Fruit fly (Drosophila melanogaster) whole organism, embryonic: Measurements from ENCODE around the gene CG12990.
A peak's percentile ranks its signal among the peaks of the same experiment; 100 is the strongest.

Experiments
- Awh ChIP-seq: fragments of 200-800 bp; sonication (Bioruptor generic); IDR thresholded peaks from 2 replicates; pipeline ENCODE4, ENCODE4 v1.3.6; 2022; ENCODE audit warnings: missing biosample characterization, missing genetic modification characterization
- Bgb ChIP-seq: fragments of 200-800 bp; sonication (Bioruptor generic); IDR thresholded peaks from 2 replicates; pipeline ENCODE4 v1.3.6; 2022; ENCODE audit warnings: missing biosample characterization, missing genetic modification characterization; ENCODE audit not compliant: partially characterized antibody
- CG10274 ChIP-seq: fragments of 200-800 bp; sonication (Bioruptor generic); optimal IDR thresholded peaks from 3 replicates; lab custom pipeline; 2017; ENCODE audit warnings: missing biosample characterization, mild to moderate bottlenecking, missing genetic modification characterization
- CG10543 ChIP-seq: fragments of 200-800 bp; sonication (Bioruptor generic); optimal IDR thresholded peaks from 3 replicates; lab custom pipeline; 2017; ENCODE audit warnings: missing biosample characterization, mild to moderate bottlenecking, missing genetic modification characterization, moderate library complexity
- CG10565 ChIP-seq: fragments of 200-800 bp; sonication (Bioruptor generic); optimal IDR thresholded peaks from 3 replicates; lab custom pipeline; 2016; ENCODE audit warnings: missing biosample characterization, mild to moderate bottlenecking, missing genetic modification characterization
- CG13296 ChIP-seq: fragments of 200-800 bp; sonication (Bioruptor generic); optimal IDR thresholded peaks from 3 replicates; lab custom pipeline; 2018; ENCODE audit warnings: missing biosample characterization, mild to moderate bottlenecking, missing genetic modification characterization
- CG14965 ChIP-seq: fragments of 200-800 bp; sonication (Bioruptor generic); optimal IDR thresholded peaks from 2 replicates; lab custom pipeline; 2016; ENCODE audit warnings: missing biosample characterization, missing genetic modification characterization, borderline replicate concordance
- CG15073 ChIP-seq: fragments of 200-800 bp; sonication (Bioruptor generic); optimal IDR thresholded peaks from 2 replicates; lab custom pipeline; 2016; ENCODE audit warnings: missing biosample characterization, missing genetic modification characterization
- CG16815 ChIP-seq: fragments of 200-800 bp; sonication (Bioruptor generic); optimal IDR thresholded peaks from 3 replicates; lab custom pipeline; 2017; ENCODE audit warnings: missing biosample characterization, mild to moderate bottlenecking, missing genetic modification characterization
- CG17385 ChIP-seq: fragments of 200-800 bp; sonication (Bioruptor generic); optimal IDR thresholded peaks from 3 replicates; lab custom pipeline; 2018; ENCODE audit warnings: missing biosample characterization, mild to moderate bottlenecking, missing genetic modification characterization
- CG18011 ChIP-seq: fragments of 200-800 bp; sonication (Bioruptor generic); optimal IDR thresholded peaks from 2 replicates; lab custom pipeline; 2017; ENCODE audit warnings: missing biosample characterization, missing genetic modification characterization, mild to moderate bottlenecking, moderate library complexity, missing genotype
- CG2129 ChIP-seq: fragments of 200-800 bp; sonication (Bioruptor generic); IDR thresholded peaks from 2 replicates; pipeline ENCODE4 v1.3.6; 2022; ENCODE audit warnings: missing biosample characterization, missing genetic modification characterization; ENCODE audit not compliant: partially characterized antibody
- CG3163 ChIP-seq: fragments of 200-800 bp; sonication (Bioruptor generic); optimal IDR thresholded peaks from 3 replicates; lab custom pipeline; 2016; ENCODE audit warnings: missing biosample characterization, missing genetic modification characterization
- CG32532 ChIP-seq: fragments of 200-800 bp; sonication (Bioruptor generic); IDR thresholded peaks from 2 replicates; pipeline ENCODE4 v1.3.6; 2022; ENCODE audit warnings: missing biosample characterization, missing genetic modification characterization
- CG8944 ChIP-seq: fragments of 200-800 bp; sonication (Bioruptor generic); optimal IDR thresholded peaks from 3 replicates; lab custom pipeline; 2016; ENCODE audit warnings: missing biosample characterization, missing genetic modification characterization
- CG9817 ChIP-seq: fragments of 200-800 bp; sonication (Bioruptor generic); optimal IDR thresholded peaks from 2 replicates; lab custom pipeline; 2018; ENCODE audit warnings: missing biosample characterization, mild to moderate bottlenecking, missing genetic modification characterization, moderate library complexity
- CHES-1-like ChIP-seq: fragments of 200-800 bp; sonication (Bioruptor generic); optimal IDR thresholded peaks from 2 replicates; lab custom pipeline; 2016; ENCODE audit warnings: missing biosample characterization, missing genetic modification characterization
- Camta ChIP-seq: fragments of 200-800 bp; sonication (Bioruptor generic); optimal IDR thresholded peaks from 2 replicates; lab custom pipeline; 2016; ENCODE audit warnings: missing biosample characterization, missing genetic modification characterization
- E2f1 ChIP-seq: fragments of 200-800 bp; sonication (Bioruptor generic); IDR thresholded peaks from 2 replicates; pipeline ENCODE4 v1.3.6; 2022; ENCODE audit warnings: missing biosample characterization, missing genetic modification characterization
- Eip74EF ChIP-seq, 2 experiments: fragments of 200-800 bp in 1 of 2; fragments of >200 bp in 1 of 2; sonication (Bioruptor generic) in 1 of 2; optimal IDR thresholded peaks; 2 replicates each; lab custom pipeline; 2017 to 2019; ENCODE audit warnings: missing biosample characterization in 2 of 2, missing genetic modification characterization in 2 of 2, mild to moderate bottlenecking in 1 of 2, moderate library complexity in 1 of 2
- Ets65A ChIP-seq: fragments of 200-800 bp; sonication (Bioruptor generic); peaks from one replicate; lab custom pipeline; 2016; ENCODE audit warnings: missing biosample characterization, missing genetic modification characterization
- HLH54F ChIP-seq: fragments of 200-800 bp; sonication (Bioruptor generic); optimal IDR thresholded peaks from 3 replicates; lab custom pipeline; 2016; ENCODE audit warnings: missing biosample characterization, missing genetic modification characterization
- Hr3 ChIP-seq: fragments of 200-800 bp; sonication (Bioruptor generic); optimal IDR thresholded peaks from 3 replicates; lab custom pipeline; 2016; ENCODE audit warnings: missing biosample characterization, missing genetic modification characterization
- Hsf ChIP-seq: fragments of 200-800 bp; sonication (Bioruptor generic); optimal IDR thresholded peaks from 3 replicates; lab custom pipeline; 2016; ENCODE audit warnings: missing biosample characterization, missing genetic modification characterization
- Opbp ChIP-seq: fragments of 200-800 bp; sonication (Bioruptor generic); IDR thresholded peaks from 3 replicates; pipeline ENCODE4 v1.3.6; 2022; ENCODE audit warnings: missing biosample characterization, missing genetic modification characterization; ENCODE audit not compliant: partially characterized antibody
- Six4 ChIP-seq: fragments of 200-800 bp; sonication (Bioruptor generic); optimal IDR thresholded peaks from 2 replicates; lab custom pipeline; 2016; ENCODE audit warnings: missing biosample characterization, missing genetic modification characterization
- Spps ChIP-seq: fragments of 200-800 bp; sonication (Bioruptor generic); optimal IDR thresholded peaks from 2 replicates; lab custom pipeline; 2018; ENCODE audit warnings: missing biosample characterization, mild to moderate bottlenecking, missing genetic modification characterization
- chn ChIP-seq: fragments of 200-800 bp; sonication (Bioruptor generic); optimal IDR thresholded peaks from 2 replicates; lab custom pipeline; 2016; ENCODE audit warnings: missing biosample characterization, missing genetic modification characterization
- disco-r ChIP-seq: fragments of 200-800 bp; sonication (Bioruptor generic); optimal IDR thresholded peaks from 2 replicates; lab custom pipeline; 2016; ENCODE audit warnings: missing biosample characterization, missing genetic modification characterization
- gsb-n ChIP-seq: fragments of 200-800 bp; sonication (Bioruptor generic); optimal IDR thresholded peaks from 3 replicates; lab custom pipeline; 2018; ENCODE audit warnings: missing biosample characterization, mild to moderate bottlenecking, missing genetic modification characterization
- lola ChIP-seq, 3 experiments: fragments of >200 bp in 2 of 3; fragments of 200-800 bp in 1 of 3; sonication (Bioruptor generic) in 1 of 3; optimal IDR thresholded peaks; 2 replicates each; lab custom pipeline; 2017 to 2019; ENCODE audit warnings: missing biosample characterization in 3 of 3, missing genetic modification characterization in 3 of 3, mild to moderate bottlenecking in 1 of 3, moderate library complexity in 1 of 3
- mld ChIP-seq: fragments of 200-800 bp; sonication (Bioruptor generic); IDR thresholded peaks from 3 replicates; pipeline ENCODE4 v1.3.6; 2022; ENCODE audit warnings: missing biosample characterization, missing genetic modification characterization; ENCODE audit not compliant: partially characterized antibody
- p53 ChIP-seq: fragments of 200-800 bp; sonication (Bioruptor generic); optimal IDR thresholded peaks from 2 replicates; lab custom pipeline; 2016; ENCODE audit warnings: missing biosample characterization, missing genetic modification characterization
- pan ChIP-seq, 4 experiments: fragments of >200 bp in 3 of 4; fragments of 200-800 bp in 1 of 4; sonication (Bioruptor generic) in 1 of 4; optimal IDR thresholded peaks in 3 of 4; IDR thresholded peaks in 1 of 4; 2 replicates each; pipeline versions ENCODE4 v1.3.6 to Lab custom; 2017 to 2022; ENCODE audit warnings: missing biosample characterization in 2 of 4, missing genetic modification characterization in 2 of 4, mixed read lengths in 1 of 4
- pb ChIP-seq: fragments of 200-800 bp; sonication (Bioruptor generic); optimal IDR thresholded peaks from 3 replicates; lab custom pipeline; 2016; ENCODE audit warnings: missing biosample characterization, missing genetic modification characterization
- peb ChIP-seq: fragments of 200-800 bp; sonication (Bioruptor generic); IDR thresholded peaks from 2 replicates; pipeline ENCODE4 v1.3.6; 2022; ENCODE audit warnings: missing biosample characterization, missing genetic modification characterization
- pfk ChIP-seq: fragments of 200-800 bp; sonication (Bioruptor generic); optimal IDR thresholded peaks from 2 replicates; lab custom pipeline; 2018; ENCODE audit warnings: missing biosample characterization, mild to moderate bottlenecking, missing genetic modification characterization, moderate library complexity
- phol ChIP-seq: fragments of 200-800 bp; sonication (Bioruptor generic); optimal IDR thresholded peaks from 3 replicates; lab custom pipeline; 2018; ENCODE audit warnings: missing biosample characterization, mild to moderate bottlenecking, missing genetic modification characterization, moderate library complexity
- prd ChIP-seq, 3 experiments: fragments of >200 bp in 2 of 3; fragments of 200-800 bp in 1 of 3; sonication (Bioruptor generic) in 1 of 3; optimal IDR thresholded peaks in 2 of 3; IDR thresholded peaks in 1 of 3; 2 replicates in 2 of 3; 3 replicates in 1 of 3; pipeline versions ENCODE4 v1.3.6 to Lab custom; 2017 to 2022; ENCODE audit warnings: missing biosample characterization in 1 of 3, missing genetic modification characterization in 1 of 3
- psq ChIP-seq: fragments of 200-800 bp; sonication (Bioruptor generic); optimal IDR thresholded peaks from 2 replicates; lab custom pipeline; 2017; ENCODE audit warnings: missing biosample characterization, missing genetic modification characterization
- sens-2 ChIP-seq: fragments of 200-800 bp; sonication (Bioruptor generic); IDR thresholded peaks from 2 replicates; pipeline ENCODE4 v1.3.6; 2022; ENCODE audit warnings: missing biosample characterization, missing genetic modification characterization
- tna ChIP-seq: fragments of 200-800 bp; sonication (Bioruptor generic); IDR thresholded peaks from 2 replicates; pipeline ENCODE4 v1.3.6; 2022; ENCODE audit warnings: missing biosample characterization, missing genetic modification characterization; ENCODE audit not compliant: partially characterized antibody
- trem ChIP-seq: fragments of 200-800 bp; optimal IDR thresholded peaks from 3 replicates; lab custom pipeline; 2019; ENCODE audit warnings: missing biosample characterization, mild to moderate bottlenecking, missing genetic modification characterization, moderate library complexity
- ttk ChIP-seq: fragments of 200-800 bp; sonication (Bioruptor generic); IDR thresholded peaks from 2 replicates; pipeline ENCODE4 v2.1.2; 2022; ENCODE audit warnings: missing biosample characterization, missing genetic modification characterization
- twi ChIP-seq: fragments of 200-800 bp; optimal IDR thresholded peaks from 2 replicates; lab custom pipeline; 2019; ENCODE audit warnings: missing biosample characterization, mild to moderate bottlenecking, missing genetic modification characterization, moderate library complexity
- vnd ChIP-seq: fragments of 200-800 bp; sonication (Bioruptor generic); IDR thresholded peaks from 3 replicates; pipeline ENCODE4 v1.3.6; 2022; ENCODE audit warnings: missing biosample characterization, missing genetic modification characterization; ENCODE audit not compliant: partially characterized antibody
- yki ChIP-seq: fragments of >200 bp; optimal IDR thresholded peaks from 3 replicates; lab custom pipeline; 2018

The CG12990 gene

dm6 chrX:17709546-17710272 is 38.0 kb upstream of the CG12990 start, which contains the start of the genes CG8173 and raskol (continued):
- TF ChIP-seq prd (optimal IDR thresholded peaks at IDR 0.05; lab: Kevin White, UChicago) = no peak
- no peak for TF ChIP-seq prd (GFP tag; IDR thresholded peaks at IDR 0.05; lab: Robert Waterston, UW)
- no peak for TF ChIP-seq yki
- peak; percentile 58; the same call in 1 of the 2 replicates for TF ChIP-seq Bgb (GFP tag; lab: Robert Waterston, UW)
- peak; percentile 99 for TF ChIP-seq psq (GFP tag; lab: Kevin White, UChicago)
- TF ChIP-seq CG9817 (tag; lab: Kevin White, UChicago) = no peak
- TF ChIP-seq E2f1 (GFP tag; lab: Robert Waterston, UW) = peak; percentile 51; the same call in 1 of the 2 replicates
- TF ChIP-seq CG16815 (GFP tag; lab: Kevin White, UChicago) = no peak
- TF ChIP-seq ttk = no peak
- TF ChIP-seq trem (tag; lab: Kevin White, UChicago) = peak; percentile 46
- peak; percentile 69 for TF ChIP-seq CG10543 (GFP tag; lab: Kevin White, UChicago)
- peak; percentile 56 for TF ChIP-seq CG17385 (GFP tag; lab: Kevin White, UChicago)
- TF ChIP-seq Camta (GFP tag; lab: Kevin White, UChicago) = no peak
- no peak for TF ChIP-seq peb (GFP tag; lab: Robert Waterston, UW)
- TF ChIP-seq CG18011 = peak; percentile 95
- TF ChIP-seq gsb-n (tag; lab: Kevin White, UChicago) = peak; percentile 8
- no peak for TF ChIP-seq twi (tag; lab: Kevin White, UChicago)
- TF ChIP-seq CG3163 = no peak
- peak; percentile 19 for TF ChIP-seq CG13296 (GFP tag; lab: Kevin White, UChicago)
- peak; percentile 31 for TF ChIP-seq phol (tag; lab: Kevin White, UChicago)
- TF ChIP-seq Hsf = no peak
- TF ChIP-seq HLH54F (GFP tag; lab: Kevin White, UChicago) = no peak
- TF ChIP-seq p53 (GFP tag; lab: Kevin White, UChicago) = no peak
- TF ChIP-seq CHES-1-like (GFP tag; lab: Kevin White, UChicago) = no peak
- TF ChIP-seq CG14965 = no peak
- TF ChIP-seq pfk (GFP tag; lab: Kevin White, UChicago) = peak; percentile 11
- no peak for TF ChIP-seq chn (GFP tag; lab: Kevin White, UChicago)
- TF ChIP-seq CG10274 (GFP tag; lab: Kevin White, UChicago) = no peak
- TF ChIP-seq lola (GFP tag; optimal IDR thresholded peaks at IDR 0.05; lab: Kevin White, UChicago) = no peak
- no peak for TF ChIP-seq sens-2 (GFP tag; lab: Robert Waterston, UW)
- no peak for TF ChIP-seq Hr3 (GFP tag; lab: Kevin White, UChicago)
- no peak for TF ChIP-seq disco-r (GFP tag; lab: Kevin White, UChicago)
- TF ChIP-seq CG8944 (GFP tag; lab: Kevin White, UChicago) = no peak
- 0 out of 2 replicates have a peak, but pooled peaks have one; percentile 27 for TF ChIP-seq CG32532 (GFP tag; lab: Robert Waterston, UW)
- TF ChIP-seq Ets65A (GFP tag; lab: Kevin White, UChicago) = peak; percentile 80
- no peak for TF ChIP-seq Six4 (GFP tag; lab: Kevin White, UChicago)
- no peak for TF ChIP-seq mld (GFP tag; lab: Robert Waterston, UW)
- no peak for TF ChIP-seq CG15073 (GFP tag; lab: Kevin White, UChicago)
- no peak for TF ChIP-seq Eip74EF (GFP tag; optimal IDR thresholded peaks at IDR 0.05; lab: Kevin White, UChicago)
- no peak for TF ChIP-seq pan (optimal IDR thresholded peaks at IDR 0.05; lab: Kevin White, UChicago)
- no peak for TF ChIP-seq pan (GFP tag; optimal IDR thresholded peaks at IDR 0.05 in 1 of 2, IDR thresholded peaks at IDR 0.05 in 1 of 2)
- TF ChIP-seq vnd (GFP tag; lab: Robert Waterston, UW) = no peak
- TF ChIP-seq CG2129 (GFP tag; lab: Robert Waterston, UW) = no peak
- TF ChIP-seq tna = peak; percentile 50; the same call in 1 of the 2 replicates
- TF ChIP-seq pb (GFP tag; lab: Kevin White, UChicago) = no peak
- TF ChIP-seq CG10565 (GFP tag; lab: Kevin White, UChicago) = no peak
- TF ChIP-seq Opbp = peak; percentile 59; the same call in 2 of the 3 replicates
- no peak for TF ChIP-seq Awh
- TF ChIP-seq Spps (tag; lab: Kevin White, UChicago) = no peak
